Worm (Caenorhabditis elegans) whole organism, L3 larva: Measurements from ENCODE around the gene str-115.

Experiments
- ceh-16 ChIP-seq: sonication (generic microtip); optimal IDR thresholded peaks from 2 replicates; lab custom pipeline; 2017; ENCODE audit warnings: missing biosample characterization, missing genetic modification characterization
- ceh-9 ChIP-seq: sonication (generic microtip); optimal IDR thresholded peaks from 2 replicates; lab custom pipeline; 2018; ENCODE audit warnings: missing biosample characterization, missing genetic modification characterization
- jun-1 ChIP-seq: fragments of 150-350 bp; optimal IDR thresholded peaks from 2 replicates; lab custom pipeline; 2014; ENCODE audit warnings: missing biosample characterization, missing genetic modification reagents, missing genetic modification characterization
- lsy-12 ChIP-seq: sonication (generic microtip); optimal IDR thresholded peaks from 2 replicates; lab custom pipeline; 2016; ENCODE audit warnings: mild to moderate bottlenecking, missing genetic modification characterization, missing compliant biosample characterization
- nhr-237 ChIP-seq: fragments of 150-350 bp; optimal IDR thresholded peaks from 2 replicates; lab custom pipeline; 2014; ENCODE audit warnings: missing biosample characterization, missing genetic modification characterization
- nhr-77 ChIP-seq: fragments of 150-350 bp; optimal IDR thresholded peaks from 2 replicates; lab custom pipeline; 2014; ENCODE audit warnings: missing biosample characterization, missing genetic modification characterization

DNA sequence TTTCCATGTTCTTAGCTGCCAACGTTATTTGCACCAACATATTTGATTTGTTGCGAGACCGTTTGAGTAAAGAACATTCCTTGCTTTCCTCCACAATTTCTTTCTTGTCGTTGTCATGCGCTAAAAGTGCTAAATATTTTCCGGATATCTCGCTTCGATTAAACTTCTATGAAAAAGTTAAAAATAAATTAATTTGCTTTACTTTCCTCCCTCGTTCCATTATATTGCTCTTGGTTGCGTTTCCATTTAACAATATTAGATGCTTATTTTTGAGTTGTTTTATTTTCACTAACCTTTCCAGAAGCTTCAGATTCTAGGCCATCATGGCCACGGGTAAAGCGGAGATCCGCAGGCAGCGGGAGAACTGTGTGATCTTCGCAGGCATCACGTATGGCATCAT, 27.3 kb upstream of the str-115 start, which contains the start of gene pgap-1:
- TF ChIP-seq ceh-9 (tag; lab: Kevin White, UChicago) (no peak), nhr-77 (no peak), ceh-16 (tag; lab: Kevin White, UChicago) (no peak), lsy-12 (tag; lab: Kevin White, UChicago) (no peak), jun-1 (no peak), nhr-237 (tag; lab: Kevin White, UChicago) (no peak)
